Fruit fly (Drosophila melanogaster): ENCODE data around the gene Naglu.

Gene Naglu

DNA sequence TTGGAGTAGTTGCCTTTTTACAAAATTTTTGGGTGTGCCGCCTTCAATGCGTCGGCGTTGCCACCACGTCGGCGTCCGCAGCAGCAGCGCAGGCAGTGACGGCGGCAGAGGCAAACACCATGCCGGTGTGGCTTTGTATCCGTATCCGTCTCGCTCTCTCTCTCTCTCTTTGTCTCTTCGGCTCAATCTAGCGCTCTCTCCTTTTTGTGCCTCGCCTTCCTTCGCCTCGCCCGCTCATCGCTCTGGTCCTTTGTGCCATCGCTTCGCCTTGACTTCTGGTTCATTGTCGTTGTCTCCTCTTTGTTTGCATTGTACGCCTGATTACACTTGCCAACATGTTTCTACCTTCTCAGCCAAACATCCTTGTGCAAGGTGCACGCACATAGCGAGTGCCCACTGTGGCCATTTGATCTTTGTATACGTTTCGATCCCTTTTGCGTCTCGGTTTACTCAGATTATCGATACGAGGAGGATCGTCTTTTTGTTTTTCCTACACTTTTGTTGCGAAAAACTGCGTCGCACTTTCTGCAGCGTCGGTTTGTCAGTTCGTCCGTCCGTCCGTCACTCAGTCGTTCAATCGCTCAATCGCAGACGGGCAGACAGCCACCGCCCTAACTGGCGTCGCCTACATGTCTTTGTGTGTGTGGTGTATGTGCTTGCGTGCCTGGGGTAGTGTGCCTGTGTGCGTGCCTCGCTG is 4.8 kb upstream of the Naglu start (continued):
- TF ChIP-seq CG13424 (tag; optimal IDR thresholded peaks at IDR 0.05), result no peak
- TF ChIP-seq CG8924 (tag; optimal IDR thresholded peaks at IDR 0.05), result no peak
- no peak for TF ChIP-seq H15 (GFP tag; IDR thresholded peaks at IDR 0.05)
- no peak for TF ChIP-seq CG7271 (tag; optimal IDR thresholded peaks at IDR 0.05)
- TF ChIP-seq ab (GFP tag; optimal IDR thresholded peaks at IDR 0.05), result no peak
- TF ChIP-seq Scr (GFP tag; IDR thresholded peaks at IDR 0.05; ENCODE audit: partially characterized antibody), result no peak
- no peak for TF ChIP-seq CG7357 (GFP tag; IDR thresholded peaks at IDR 0.05)
- TF ChIP-seq CG6175 (GFP tag; IDR thresholded peaks at IDR 0.05), result no peak
- no peak for TF ChIP-seq Sox100B (GFP tag; optimal IDR thresholded peaks at IDR 0.05)
- TF ChIP-seq Hr78 (GFP tag; optimal IDR thresholded peaks at IDR 0.05), result no peak
- no peak for TF ChIP-seq CG3407 (GFP tag; optimal IDR thresholded peaks at IDR 0.05)
- TF ChIP-seq gsb-n (tag; optimal IDR thresholded peaks at IDR 0.05), result no peak
- no peak for TF ChIP-seq CG1529 (GFP tag; optimal IDR thresholded peaks at IDR 0.05)
- no peak for TF ChIP-seq PHDP (tag; optimal IDR thresholded peaks at IDR 0.05)
- TF ChIP-seq knrl (GFP tag; IDR thresholded peaks at IDR 0.05; ENCODE audit: partially characterized antibody), result no peak
- 0 out of 2 replicates have a peak, but pooled peaks have one; percentile 4 for TF ChIP-seq HLH3B (GFP tag; IDR thresholded peaks at IDR 0.05)
- TF ChIP-seq CG14050 (GFP tag; IDR thresholded peaks at IDR 0.05), result no peak
- TF ChIP-seq CG9215 (GFP tag; IDR thresholded peaks at IDR 0.05), result no peak
- no peak for TF ChIP-seq CG30431 (GFP tag; optimal IDR thresholded peaks at IDR 0.05)
- TF ChIP-seq CG14667 (GFP tag; IDR thresholded peaks at IDR 0.05), result no peak
- TF ChIP-seq Ravus (GFP tag; IDR thresholded peaks at IDR 0.05), result no peak
- no peak for TF ChIP-seq CG32772 (GFP tag; IDR thresholded peaks at IDR 0.05)
- TF ChIP-seq CG8281 (tag; optimal IDR thresholded peaks at IDR 0.05), result peak; percentile 100
- no peak for TF ChIP-seq da (GFP tag; optimal IDR thresholded peaks at IDR 0.05)
- no peak for TF ChIP-seq Usf (GFP tag; optimal IDR thresholded peaks at IDR 0.05)
- TF ChIP-seq BtbVII (GFP tag; optimal IDR thresholded peaks at IDR 0.05), result no peak
- no peak for TF ChIP-seq MBD-R2 (GFP tag; IDR thresholded peaks at IDR 0.05)
- no peak for TF ChIP-seq tap (tag; optimal IDR thresholded peaks at IDR 0.05)
- peak; percentile 9 for TF ChIP-seq Antp (GFP tag; optimal IDR thresholded peaks at IDR 0.05)
- TF ChIP-seq CG4328 (GFP tag; optimal IDR thresholded peaks at IDR 0.05), result no peak
- TF ChIP-seq ssp (GFP tag; IDR thresholded peaks at IDR 0.05), result no peak
- no peak for TF ChIP-seq vvl (GFP tag; IDR thresholded peaks at IDR 0.05)
- TF ChIP-seq lmd (GFP tag; IDR thresholded peaks at IDR 0.05), result no peak
- no peak for TF ChIP-seq ac (GFP tag; optimal IDR thresholded peaks at IDR 0.05)
- peak; percentile 98 for TF ChIP-seq Adf1 (GFP tag; IDR thresholded peaks at IDR 0.05)
- no peak for TF ChIP-seq dmrt99B (tag; optimal IDR thresholded peaks at IDR 0.05)
- TF ChIP-seq ara (GFP tag; IDR thresholded peaks at IDR 0.05), result no peak
- no peak for TF ChIP-seq schlank (tag; optimal IDR thresholded peaks at IDR 0.05)
- TF ChIP-seq dm (GFP tag; optimal IDR thresholded peaks at IDR 0.05), result no peak
- no peak for TF ChIP-seq Myb (GFP tag; optimal IDR thresholded peaks at IDR 0.05)
- no peak for TF ChIP-seq CG6272 (GFP tag; IDR thresholded peaks at IDR 0.05)
- TF ChIP-seq CG17385 (GFP tag; optimal IDR thresholded peaks at IDR 0.05), result no peak
- TF ChIP-seq CG13775 (GFP tag; optimal IDR thresholded peaks at IDR 0.05), result no peak
- no peak for TF ChIP-seq CG2678 (tag; optimal IDR thresholded peaks at IDR 0.05)
- no peak for TF ChIP-seq CG3281 (GFP tag; optimal IDR thresholded peaks at IDR 0.05)
- no peak for TF ChIP-seq crp (GFP tag; optimal IDR thresholded peaks at IDR 0.05)
- no peak for TF ChIP-seq p53 (GFP tag; optimal IDR thresholded peaks at IDR 0.05)
- TF ChIP-seq Mrtf (GFP tag; IDR thresholded peaks at IDR 0.05), result no peak
- TF ChIP-seq en (GFP tag; optimal IDR thresholded peaks at IDR 0.05), result no peak
- no peak for TF ChIP-seq CG42726 (GFP tag; IDR thresholded peaks at IDR 0.05; ENCODE audit: partially characterized antibody)
- peak; percentile 89 for TF ChIP-seq pros (GFP tag; optimal IDR thresholded peaks at IDR 0.05)

Data from whole organism, embryonic.